Fruit fly (Drosophila melanogaster): ENCODE measurements around the gene CG10588.

DNA sequence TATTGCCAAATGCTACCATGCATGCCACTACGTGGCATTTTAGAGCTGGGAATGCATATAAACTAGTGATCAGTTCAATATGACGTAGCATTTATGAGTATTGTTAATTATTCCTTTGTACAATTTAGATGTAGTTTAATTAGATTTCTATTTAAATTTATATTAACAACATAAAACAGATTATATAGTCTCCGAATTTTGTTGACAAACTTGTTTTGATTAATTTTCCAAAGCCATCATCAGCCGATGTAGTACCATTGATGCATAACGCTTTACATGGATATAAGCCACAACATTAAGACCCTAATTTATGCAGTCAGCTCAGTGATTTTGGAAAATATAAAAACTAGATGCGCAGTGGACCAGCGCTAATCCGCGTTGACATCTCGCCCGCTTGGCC lies 25.8 kb downstream of the CG10588 start:
- TF ChIP-seq Abd-B (GFP tag; optimal IDR thresholded peaks at IDR 0.05) (no peak), N (GFP tag; optimal IDR thresholded peaks at IDR 0.05) (no peak), CG9705 (GFP tag; optimal IDR thresholded peaks at IDR 0.05) (no peak), psq (GFP tag; optimal IDR thresholded peaks at IDR 0.05) (no peak), GATAd (GFP tag; optimal IDR thresholded peaks at IDR 0.05) (no peak), foxo (GFP tag; optimal IDR thresholded peaks at IDR 0.05) (no peak), Dfd (GFP tag; optimal IDR thresholded peaks at IDR 0.05) (no peak), HLH106 (tag; optimal IDR thresholded peaks at IDR 0.05) (no peak), dmrt93B (GFP tag; optimal IDR thresholded peaks at IDR 0.05) (no peak), OdsH (GFP tag; optimal IDR thresholded peaks at IDR 0.05) (no peak)

All from whole organism, wandering third instar larva.